Fruit fly (Drosophila melanogaster): ENCODE measurements around the gene aop.
A peak's percentile ranks its signal among the peaks of the same experiment; 100 is the strongest.

Gene aop

DNA sequence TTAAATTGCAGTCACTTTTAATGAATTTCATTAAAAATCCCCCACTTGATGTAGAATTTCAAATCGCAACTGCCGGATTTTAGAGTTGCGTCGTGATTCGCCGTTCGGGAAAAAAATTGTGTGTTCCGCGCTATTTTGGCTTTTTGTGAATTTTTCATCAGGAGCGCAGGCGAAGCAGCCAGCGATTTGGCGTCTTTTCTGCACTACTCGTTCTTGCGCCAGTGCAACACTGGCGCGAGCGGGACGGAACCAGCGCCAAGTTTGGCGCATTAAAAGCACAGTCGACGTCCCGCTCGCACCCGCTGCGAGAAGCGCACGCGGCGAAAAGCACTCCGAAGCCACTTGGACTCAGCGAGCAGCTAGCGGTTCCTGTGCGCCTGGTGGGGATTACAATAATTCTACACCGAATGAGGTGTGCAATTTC, 14.8 kb upstream of the aop start:
- TF ChIP-seq CG7368 (GFP tag; optimal IDR thresholded peaks at IDR 0.05) (peak; percentile 56), CG4318 (GFP tag; optimal IDR thresholded peaks at IDR 0.05) (no peak), Blimp-1 (GFP tag; optimal IDR thresholded peaks at IDR 0.05) (peak; percentile 30), Eip78C (GFP tag) (no peak), Sox102F (GFP tag; optimal IDR thresholded peaks at IDR 0.05) (peak; percentile 45), dsx (GFP tag; optimal IDR thresholded peaks at IDR 0.05; ENCODE audit: poor library complexity, severe bottlenecking) (peak; percentile 58), esn (GFP tag; optimal IDR thresholded peaks at IDR 0.05) (peak; percentile 25), dac (GFP tag; optimal IDR thresholded peaks at IDR 0.05) (no peak), Eip75B (GFP tag; optimal IDR thresholded peaks at IDR 0.05) (peak; percentile 63), CG6808 (GFP tag; optimal IDR thresholded peaks at IDR 0.05) (peak; percentile 50), CG10669 (GFP tag; optimal IDR thresholded peaks at IDR 0.05) (peak; percentile 2), CG6276 (GFP tag; optimal IDR thresholded peaks at IDR 0.05) (peak; percentile 61), net (GFP tag; optimal IDR thresholded peaks at IDR 0.05) (peak; percentile 68), topi (GFP tag; optimal IDR thresholded peaks at IDR 0.05) (peak; percentile 59), fkh (GFP tag; optimal IDR thresholded peaks at IDR 0.05) (peak; percentile 53), achi (GFP tag; optimal IDR thresholded peaks at IDR 0.05) (peak; percentile 12), CG1621 (tag; optimal IDR thresholded peaks at IDR 0.05) (peak; percentile 100), Met (GFP tag; optimal IDR thresholded peaks at IDR 0.05) (peak; percentile 61), CG3032 (tag; optimal IDR thresholded peaks at IDR 0.05) (peak; percentile 50), Ets21C (GFP tag; optimal IDR thresholded peaks at IDR 0.05) (peak; percentile 20), ss (GFP tag; optimal IDR thresholded peaks at IDR 0.05) (peak; percentile 38 to 39), lz (GFP tag; optimal IDR thresholded peaks at IDR 0.05) (peak; percentile 31), spab (GFP tag; optimal IDR thresholded peaks at IDR 0.05) (peak; percentile 25), Gug (GFP tag; IDR thresholded peaks at IDR 0.05) (no peak), salr (GFP tag; optimal IDR thresholded peaks at IDR 0.05) (peak in 1 of 2 experiments; percentile 9), Smox (GFP tag; optimal IDR thresholded peaks at IDR 0.05) (peak; percentile 40), svp (GFP tag) (peak; percentile 89), fd59A (GFP tag; optimal IDR thresholded peaks at IDR 0.05) (peak; percentile 2), Eip93F (GFP tag; optimal IDR thresholded peaks at IDR 0.05) (no peak), CG32006 (GFP tag; optimal IDR thresholded peaks at IDR 0.05) (peak; percentile 56), acj6 (GFP tag; optimal IDR thresholded peaks at IDR 0.05) (peak; percentile 9), CG6854 (GFP tag; optimal IDR thresholded peaks at IDR 0.05) (peak; percentile 77), vri (GFP tag; optimal IDR thresholded peaks at IDR 0.05) (peak; percentile 64), CG6792 (GFP tag; optimal IDR thresholded peaks at IDR 0.05) (peak; percentile 12), CG15336 (GFP tag; IDR thresholded peaks at IDR 0.05) (no peak), CG16779 (tag; optimal IDR thresholded peaks at IDR 0.05) (peak; percentile 60), Hr38 (GFP tag; optimal IDR thresholded peaks at IDR 0.05) (no peak), Hr4 (GFP tag; optimal IDR thresholded peaks at IDR 0.05) (no peak), Ets96B (tag; optimal IDR thresholded peaks at IDR 0.05) (peak; percentile 52), CG6163 (GFP tag; IDR thresholded peaks at IDR 0.05) (no peak), CG9139 (GFP tag; optimal IDR thresholded peaks at IDR 0.05) (peak; percentile 74), CG11294 (GFP tag; IDR thresholded peaks at IDR 0.05) (no peak), CG3919 (GFP tag; optimal IDR thresholded peaks at IDR 0.05) (peak; percentile 54), CG34406 (GFP tag; optimal IDR thresholded peaks at IDR 0.05) (peak; percentile 26), pdm3 (GFP tag; optimal IDR thresholded peaks at IDR 0.05) (peak; percentile 26), Lpt (GFP tag; optimal IDR thresholded peaks at IDR 0.05) (peak; percentile 72), Sox14 (GFP tag; optimal IDR thresholded peaks at IDR 0.05) (peak; percentile 79), CG8319 (GFP tag; optimal IDR thresholded peaks at IDR 0.05) (peak; percentile 56), CG31627 (GFP tag; optimal IDR thresholded peaks at IDR 0.05) (no peak)
